Worm (Caenorhabditis elegans) whole organism, young adult: ENCODE results near the gene C54C6.7.

Experiments
- B0035.1 ChIP-seq: sonication (generic microtip); optimal IDR thresholded peaks from 2 replicates; lab custom pipeline; 2016; ENCODE audit warnings: missing genetic modification characterization, mild to moderate bottlenecking, missing compliant biosample characterization, missing genotype, missing genetic modification reagents
- B0261.1 ChIP-seq: sonication (generic microtip); optimal IDR thresholded peaks from 2 replicates; lab custom pipeline; 2016; ENCODE audit warnings: mild to moderate bottlenecking, missing genetic modification characterization, moderate library complexity, missing compliant biosample characterization
- C06A6.2 ChIP-seq: fragments of 200-800 bp; sonication (Bioruptor generic); conservative IDR thresholded peaks from 2 replicates; pipeline ENCODE4 v1.3.6; 2022; ENCODE audit warnings: missing genetic modification characterization, missing compliant biosample characterization
- F33H1.4 ChIP-seq: fragments of 200-800 bp; sonication (Bioruptor generic); IDR thresholded peaks from 2 replicates; pipeline ENCODE4 v1.3.6; 2022; ENCODE audit warnings: missing genetic modification reagents, missing genetic modification characterization, missing compliant biosample characterization
- K11D2.4 ChIP-seq: fragments of 200-800 bp; sonication (Bioruptor generic); IDR thresholded peaks from 2 replicates; pipeline ENCODE4 v1.3.6; 2022; ENCODE audit warnings: missing genetic modification reagents, missing genetic modification characterization, missing compliant biosample characterization
- K12H6.12 ChIP-seq: fragments of 200-800 bp; sonication (Bioruptor generic); optimal IDR thresholded peaks from 2 replicates; lab custom pipeline; 2018; ENCODE audit warnings: mild to moderate bottlenecking, missing genetic modification characterization, missing compliant biosample characterization
- T26A5.8 ChIP-seq: sonication (generic microtip); optimal IDR thresholded peaks from 2 replicates; lab custom pipeline; 2016; ENCODE audit warnings: missing genetic modification characterization, missing compliant biosample characterization
- Y56A3A.18 ChIP-seq: fragments of 200-800 bp; sonication (Bioruptor generic); IDR thresholded peaks from 2 replicates; pipeline ENCODE4 v1.3.6; 2022; ENCODE audit warnings: missing genetic modification reagents, missing genetic modification characterization, missing compliant biosample characterization
- Y67H2A.10 ChIP-seq: fragments of 200-800 bp; sonication (Bioruptor generic); conservative IDR thresholded peaks from 2 replicates; pipeline ENCODE4 v1.3.6; 2022; ENCODE audit warnings: missing genetic modification reagents, missing genetic modification characterization, missing compliant biosample characterization
- aptf-3 ChIP-seq: fragments of 200-800 bp; sonication (Bioruptor generic); IDR thresholded peaks from 2 replicates; pipeline ENCODE4 v1.3.6; 2022; ENCODE audit warnings: missing genetic modification characterization, missing compliant biosample characterization
- attf-3 ChIP-seq: fragments of 200-800 bp; sonication (Bioruptor generic); conservative IDR thresholded peaks from 2 replicates; pipeline ENCODE4 v1.3.6; 2022; ENCODE audit warnings: missing genetic modification reagents, missing genetic modification characterization, missing compliant biosample characterization
- attf-5 ChIP-seq: fragments of 200-800 bp; sonication (Bioruptor generic); optimal IDR thresholded peaks from 2 replicates; lab custom pipeline; 2018; ENCODE audit warnings: mild to moderate bottlenecking, missing genetic modification characterization, missing compliant biosample characterization
- bed-2 ChIP-seq: fragments of 200-800 bp; sonication (Bioruptor generic); IDR thresholded peaks from 2 replicates; pipeline ENCODE4 v1.3.6; 2022; ENCODE audit warnings: missing genetic modification reagents, missing genetic modification characterization, missing compliant biosample characterization
- cebp-2 ChIP-seq: fragments of 200-800 bp; sonication (Bioruptor generic); IDR thresholded peaks from 2 replicates; pipeline ENCODE4 v1.3.6; 2022; ENCODE audit warnings: missing genetic modification characterization, missing compliant biosample characterization
- ceh-100 ChIP-seq: fragments of 200-800 bp; sonication (Bioruptor generic); IDR thresholded peaks from 2 replicates; pipeline ENCODE4 v1.3.6; 2022; ENCODE audit warnings: missing genetic modification reagents, missing genetic modification characterization, missing compliant biosample characterization
- ceh-27 ChIP-seq: fragments of 200-800 bp; sonication (Bioruptor generic); optimal IDR thresholded peaks from 2 replicates; lab custom pipeline; 2018; ENCODE audit warnings: mild to moderate bottlenecking, missing genetic modification characterization, moderate library complexity, missing compliant biosample characterization
- chd-7 ChIP-seq: sonication (generic microtip); optimal IDR thresholded peaks from 2 replicates; lab custom pipeline; 2016; ENCODE audit warnings: mild to moderate bottlenecking, missing genetic modification characterization, moderate library complexity, missing compliant biosample characterization
- die-1 ChIP-seq: sonication (generic microtip); optimal IDR thresholded peaks from 2 replicates; lab custom pipeline; 2016; ENCODE audit warnings: missing genotype, mild to moderate bottlenecking, missing genetic modification characterization, missing compliant biosample characterization
- dpff-1 ChIP-seq: sonication (generic microtip); optimal IDR thresholded peaks from 2 replicates; lab custom pipeline; 2017; ENCODE audit warnings: mild to moderate bottlenecking, missing genetic modification characterization, missing compliant biosample characterization
- him-1 ChIP-seq: sonication (generic microtip); optimal IDR thresholded peaks from 2 replicates; lab custom pipeline; 2016; ENCODE audit warnings: missing genotype, missing genetic modification reagents, missing genetic modification characterization, missing compliant biosample characterization
- hmg-1.2 ChIP-seq: fragments of 200-800 bp; sonication (Bioruptor generic); IDR thresholded peaks from 2 replicates; pipeline ENCODE4 v1.3.6; 2022; ENCODE audit warnings: missing genetic modification reagents, missing genetic modification characterization, missing compliant biosample characterization
- hmg-20 ChIP-seq: fragments of 200-800 bp; sonication (Bioruptor generic); IDR thresholded peaks from 2 replicates; pipeline ENCODE4 v1.3.6; 2022; ENCODE audit warnings: missing genetic modification reagents, missing genetic modification characterization, missing compliant biosample characterization
- hsf-1 ChIP-seq: fragments of 200-800 bp; sonication (Bioruptor generic); IDR thresholded peaks from 2 replicates; pipeline ENCODE4 v1.3.6; 2022; ENCODE audit warnings: missing genetic modification reagents, missing genetic modification characterization, missing compliant biosample characterization
- let-526 ChIP-seq: fragments of 200-800 bp; sonication (Bioruptor generic); IDR thresholded peaks from 2 replicates; pipeline ENCODE4 v1.3.6; 2022; ENCODE audit warnings: missing genetic modification reagents, missing genetic modification characterization, missing compliant biosample characterization
- lin-35 ChIP-seq, 3 experiments: fragments of 150-350 bp in 2 of 3; sonication (generic microtip) in 1 of 3; optimal IDR thresholded peaks; 2 replicates each; lab custom pipeline; 2014 to 2018; ENCODE audit warnings: missing biosample characterization in 3 of 3, missing genetic modification characterization in 3 of 3, missing genetic modification reagents in 3 of 3
- lin-40 ChIP-seq: sonication (generic microtip); optimal IDR thresholded peaks from 2 replicates; lab custom pipeline; 2016; ENCODE audit warnings: missing genetic modification characterization, mild to moderate bottlenecking, missing compliant biosample characterization, missing genotype, missing genetic modification reagents
- lin-54 ChIP-seq: fragments of 200-800 bp; sonication (Bioruptor generic); optimal IDR thresholded peaks from 2 replicates; lab custom pipeline; 2018; ENCODE audit warnings: mild to moderate bottlenecking, missing genetic modification characterization, missing compliant biosample characterization
- lir-1 ChIP-seq: fragments of 200-800 bp; sonication (Bioruptor generic); conservative IDR thresholded peaks from 2 replicates; pipeline ENCODE4 v1.3.6; 2022; ENCODE audit warnings: missing genetic modification reagents, missing genetic modification characterization, missing compliant biosample characterization
- lsy-27 ChIP-seq: sonication (generic microtip); optimal IDR thresholded peaks from 2 replicates; lab custom pipeline; 2017; ENCODE audit warnings: missing genetic modification characterization, mild to moderate bottlenecking, missing compliant biosample characterization, antibody characterized with exemption, missing genotype, borderline replicate concordance; ENCODE audit not compliant: insufficient read depth
- madf-8 ChIP-seq: fragments of 200-800 bp; sonication (Bioruptor generic); conservative IDR thresholded peaks from 2 replicates; pipeline ENCODE4 v1.3.6; 2022; ENCODE audit warnings: missing genetic modification reagents, missing genetic modification characterization, missing compliant biosample characterization
- mcd-1 ChIP-seq: fragments of 200-800 bp; sonication (Bioruptor generic); IDR thresholded peaks from 2 replicates; pipeline ENCODE4 v1.3.6; 2022; ENCODE audit warnings: missing genetic modification reagents, missing genetic modification characterization, missing compliant biosample characterization
- nfya-1 ChIP-seq: sonication (generic microtip); optimal IDR thresholded peaks from 2 replicates; lab custom pipeline; 2017; ENCODE audit warnings: antibody characterized with exemption, missing compliant biosample characterization, missing genetic modification characterization, borderline replicate concordance; ENCODE audit not compliant: insufficient read depth
- nfyb-1 ChIP-seq: fragments of 200-800 bp; sonication (Bioruptor generic); IDR thresholded peaks from 2 replicates; pipeline ENCODE4 v1.3.6; 2022; ENCODE audit warnings: missing genetic modification reagents, missing genetic modification characterization, missing compliant biosample characterization
- nhr-179 ChIP-seq: sonication (generic microtip); optimal IDR thresholded peaks from 2 replicates; lab custom pipeline; 2016; ENCODE audit warnings: mild to moderate bottlenecking, missing genetic modification characterization, missing compliant biosample characterization
- pbrm-1 ChIP-seq: fragments of 200-800 bp; sonication (Bioruptor generic); IDR thresholded peaks from 2 replicates; pipeline ENCODE4 v1.3.6; 2022; ENCODE audit warnings: missing genetic modification reagents, missing genetic modification characterization, missing compliant biosample characterization
- rcor-1 ChIP-seq: fragments of 200-800 bp; sonication (Bioruptor generic); IDR thresholded peaks from 2 replicates; pipeline ENCODE4 v1.3.6; 2022; ENCODE audit warnings: missing genetic modification reagents, missing genetic modification characterization, missing compliant biosample characterization
- rec-8 ChIP-seq, 2 experiments: sonication (generic microtip); optimal IDR thresholded peaks; 2 replicates each; lab custom pipeline; 2016; ENCODE audit warnings: mild to moderate bottlenecking in 2 of 2, missing genetic modification characterization in 2 of 2, missing genetic modification reagents in 2 of 2, missing genotype in 2 of 2, missing biosample characterization in 1 of 2, missing compliant biosample characterization in 1 of 2, moderate library complexity in 1 of 2
- rpc-1 ChIP-seq, 2 experiments: fragments of 150-350 bp in 1 of 2; sonication (generic microtip) in 1 of 2; optimal IDR thresholded peaks; 2 replicates each; lab custom pipeline; 2014 to 2018; ENCODE audit warnings: missing biosample characterization in 1 of 2, missing genetic modification characterization in 1 of 2, missing genetic modification reagents in 1 of 2, missing genotype in 1 of 2
- snpc-1.1 ChIP-seq: sonication (generic microtip); optimal IDR thresholded peaks from 2 replicates; lab custom pipeline; 2017; ENCODE audit warnings: missing genetic modification characterization, mild to moderate bottlenecking, missing compliant biosample characterization, antibody characterized with exemption, moderate library complexity, missing genotype, missing genetic modification reagents; ENCODE audit not compliant: insufficient read depth
- snpc-1.3 ChIP-seq: sonication (generic microtip); optimal IDR thresholded peaks from 2 replicates; lab custom pipeline; 2017; ENCODE audit warnings: missing genetic modification characterization, mild to moderate bottlenecking, missing compliant biosample characterization, antibody characterized with exemption, moderate library complexity, missing genotype, missing genetic modification reagents; ENCODE audit not compliant: insufficient read depth
- snpc-3.4 ChIP-seq: sonication (generic microtip); optimal IDR thresholded peaks from 2 replicates; lab custom pipeline; 2017; ENCODE audit warnings: missing genetic modification characterization, mild to moderate bottlenecking, missing compliant biosample characterization, antibody characterized with exemption, moderate library complexity, missing genotype, missing genetic modification reagents
- tbp1 ChIP-seq: fragments of 200-800 bp; sonication (Bioruptor generic); optimal IDR thresholded peaks from 2 replicates; lab custom pipeline; 2018; ENCODE audit warnings: mild to moderate bottlenecking, missing genetic modification characterization, missing compliant biosample characterization
- tbx-9 ChIP-seq: sonication (generic microtip); optimal IDR thresholded peaks from 2 replicates; lab custom pipeline; 2016; ENCODE audit warnings: borderline replicate concordance, missing genetic modification characterization, inconsistent platforms, missing compliant biosample characterization
- unc-62 ChIP-seq: fragments of 150-350 bp; optimal IDR thresholded peaks from 2 replicates; lab custom pipeline; 2014; ENCODE audit warnings: missing biosample characterization, missing genetic modification reagents, missing genetic modification characterization
- zfh-2 ChIP-seq: fragments of 200-800 bp; sonication (Bioruptor generic); conservative IDR thresholded peaks from 2 replicates; pipeline ENCODE4 v1.3.6; 2022; ENCODE audit warnings: missing genetic modification reagents, missing genetic modification characterization, missing compliant biosample characterization
- ztf-18 ChIP-seq: sonication (generic microtip); optimal IDR thresholded peaks from 2 replicates; lab custom pipeline; 2016; ENCODE audit warnings: missing genotype, mild to moderate bottlenecking, missing genetic modification characterization, missing compliant biosample characterization
- ztf-6 ChIP-seq: fragments of 200-800 bp; sonication (Bioruptor generic); IDR thresholded peaks from 2 replicates; pipeline ENCODE4 v1.3.6; 2022; ENCODE audit warnings: missing genetic modification reagents, missing genetic modification characterization, missing compliant biosample characterization

C54C6.7 gene

ce11 chrIII:3499850-3500249, 46.4 kb downstream of the C54C6.7 start:
- no peak for TF ChIP-seq rec-8 (tag; optimal IDR thresholded peaks at IDR 0.05; lab: Kevin White, UChicago)
- TF ChIP-seq Y56A3A.18 = no peak
- no peak for TF ChIP-seq lsy-27 (tag; lab: Kevin White, UChicago)
- TF ChIP-seq rcor-1 (GFP tag; lab: Robert Waterston, UW) = no peak
- no peak for TF ChIP-seq him-1
- no peak for TF ChIP-seq tbx-9 (tag; lab: Kevin White, UChicago)
- TF ChIP-seq lin-54 (GFP tag; lab: Kevin White, UChicago) = peak; percentile 11
- no peak for TF ChIP-seq madf-8 (GFP tag; lab: Robert Waterston, UW)
- TF ChIP-seq attf-3 (GFP tag; lab: Robert Waterston, UW) = peak; percentile 57; the same call in 1 of the 2 replicates
- no peak for TF ChIP-seq nfya-1 (tag; lab: Kevin White, UChicago)
- no peak for TF ChIP-seq zfh-2
- peak; percentile 22; the same call in 1 of the 2 replicates for TF ChIP-seq pbrm-1
- TF ChIP-seq die-1 = no peak
- TF ChIP-seq lir-1 (GFP tag; lab: Robert Waterston, UW) = no peak
- peak; percentile 72; the same call in 1 of the 2 replicates for TF ChIP-seq let-526
- 0 out of 2 replicates have a peak, but pooled peaks have one; percentile 28 for TF ChIP-seq F33H1.4 (GFP tag; lab: Robert Waterston, UW)
- TF ChIP-seq B0261.1 (tag; lab: Kevin White, UChicago) = no peak
- TF ChIP-seq lin-40 (tag; lab: Kevin White, UChicago) = no peak
- no peak for TF ChIP-seq hmg-1.2 (GFP tag; lab: Robert Waterston, UW)
- no peak for TF ChIP-seq T26A5.8 (tag; lab: Kevin White, UChicago)
- TF ChIP-seq mcd-1 (GFP tag; lab: Robert Waterston, UW) = peak; percentile 65
- TF ChIP-seq K12H6.12 (tag; lab: Kevin White, UChicago) = no peak
- no peak for TF ChIP-seq tbp1 (GFP tag; lab: Kevin White, UChicago)
- TF ChIP-seq Y67H2A.10 (GFP tag; lab: Robert Waterston, UW) = 0 out of 2 replicates have a peak, but pooled peaks have one; percentile 36
- no peak for TF ChIP-seq B0035.1 (tag; lab: Kevin White, UChicago)
- no peak for TF ChIP-seq snpc-3.4 (tag; lab: Kevin White, UChicago)
- TF ChIP-seq snpc-1.1 (tag; lab: Kevin White, UChicago) = no peak
- 0 out of 2 replicates have a peak, but pooled peaks have one; percentile 35 for TF ChIP-seq bed-2 (GFP tag; lab: Robert Waterston, UW)
- TF ChIP-seq hmg-20 = no peak
- no peak for TF ChIP-seq unc-62 (GFP tag; lab: Kevin White, UChicago)
- TF ChIP-seq ceh-27 (GFP tag; lab: Kevin White, UChicago) = peak; percentile 39
- peak; percentile 39; the same call in 1 of the 2 replicates for TF ChIP-seq K11D2.4 (GFP tag; lab: Robert Waterston, UW)
- peak; percentile 18 for TF ChIP-seq chd-7 (tag; lab: Kevin White, UChicago)
- TF ChIP-seq attf-5 (GFP tag; lab: Kevin White, UChicago) = peak; percentile 12
- no peak for TF ChIP-seq ztf-6 (GFP tag; lab: Robert Waterston, UW)
- TF ChIP-seq snpc-1.3 (tag; lab: Kevin White, UChicago) = no peak
- no peak for TF ChIP-seq aptf-3
- TF ChIP-seq nhr-179 (tag; lab: Kevin White, UChicago) = no peak
- TF ChIP-seq C06A6.2 (GFP tag; lab: Robert Waterston, UW) = no peak
- TF ChIP-seq rpc-1 (optimal IDR thresholded peaks at IDR 0.05; lab: Kevin White, UChicago) = no peak
- no peak for TF ChIP-seq rpc-1 (tag; optimal IDR thresholded peaks at IDR 0.05; lab: Kevin White, UChicago)
- TF ChIP-seq hsf-1 (GFP tag; lab: Robert Waterston, UW) = no peak
- no peak for TF ChIP-seq lin-35 (GFP tag; optimal IDR thresholded peaks at IDR 0.05; lab: Kevin White, UChicago)
- no peak for TF ChIP-seq dpff-1 (tag; lab: Kevin White, UChicago)
- TF ChIP-seq cebp-2 (GFP tag; lab: Robert Waterston, UW) = no peak
- peak; percentile 96 for TF ChIP-seq ceh-100 (GFP tag; lab: Robert Waterston, UW)
- no peak for TF ChIP-seq nfyb-1
- TF ChIP-seq ztf-18 (tag; lab: Kevin White, UChicago) = peak; percentile 18
